Fruit fly (Drosophila melanogaster): Measurements from ENCODE around the gene Ref1.

DNA sequence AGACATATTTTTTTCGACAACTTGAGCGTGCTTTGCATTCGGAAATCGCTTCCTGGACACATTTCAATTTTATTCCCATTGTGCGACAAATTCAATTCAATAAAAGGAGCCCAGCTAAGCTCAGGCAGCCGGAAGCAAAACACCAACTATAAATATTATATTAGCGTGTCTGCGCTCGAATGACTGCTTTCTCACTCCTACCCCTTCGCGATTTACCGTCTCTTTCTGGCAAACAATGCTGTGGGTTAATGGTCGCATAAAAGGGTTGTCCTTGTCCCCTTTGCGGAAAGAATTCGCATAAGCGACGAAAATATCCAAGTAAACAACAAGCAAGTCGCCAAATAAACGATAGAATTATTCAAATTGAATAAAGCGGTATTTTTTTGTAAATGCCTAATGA is 24.1 kb upstream of the Ref1 start:
- TF ChIP-seq CG8478 (optimal IDR thresholded peaks at IDR 0.05): no peak
- TF ChIP-seq CTCF (optimal IDR thresholded peaks at IDR 0.05): no peak

Data from S2 (cell line).